Worm (Caenorhabditis elegans) whole organism, L4/young adult: ENCODE results near the gene cyp-13A2.

Source experiments
- W03F9.2 ChIP-seq: fragments of 150-350 bp; optimal IDR thresholded peaks from 2 replicates; lab custom pipeline; 2014; ENCODE audit warnings: missing biosample characterization, missing genetic modification characterization
- dao-5 ChIP-seq: sonication (generic microtip); optimal IDR thresholded peaks from 2 replicates; lab custom pipeline; 2016; ENCODE audit warnings: missing genotype, missing genetic modification characterization, moderate library complexity, missing compliant biosample characterization
- him-1 ChIP-seq: sonication (generic microtip); optimal IDR thresholded peaks from 2 replicates; lab custom pipeline; 2016; ENCODE audit warnings: missing genotype, missing genetic modification reagents, missing genetic modification characterization, missing compliant biosample characterization

cyp-13A2 gene

ce11 chrII:9757651-9758282, 29.7 kb downstream of the cyp-13A2 start, which contains the start of gene shk-1:
TSS of gene shk-1 (plus strand) at chrII:9758232.
- no peak for TF ChIP-seq W03F9.2 (tag; lab: Kevin White, UChicago)
- no peak for TF ChIP-seq dao-5 (tag; lab: Kevin White, UChicago)
- TF ChIP-seq him-1 (tag; lab: Kevin White, UChicago): no peak

ce11 chrII:9755425-9755824, 32.0 kb downstream of the cyp-13A2 start:
- no peak for TF ChIP-seq dao-5 (tag; lab: Kevin White, UChicago)

ce11 chrII:9753730-9754129, 33.7 kb downstream of the cyp-13A2 start, which contains the start of gene ZK1321.1:
TSS of gene ZK1321.1 (plus strand) at chrII:9754030.
- no peak for TF ChIP-seq W03F9.2 (tag; lab: Kevin White, UChicago)
- TF ChIP-seq him-1 (tag; lab: Kevin White, UChicago): no peak
- TF ChIP-seq dao-5 (tag; lab: Kevin White, UChicago): no peak

ce11 chrII:9753056-9753455, 34.4 kb downstream of the cyp-13A2 start, which contains the start of gene Y53C12B.7:
TSS of gene Y53C12B.7 (minus strand) at chrII:9753218.
- TF ChIP-seq dao-5 (tag; lab: Kevin White, UChicago): no peak
- TF ChIP-seq W03F9.2 (tag; lab: Kevin White, UChicago): no peak
- TF ChIP-seq him-1 (tag; lab: Kevin White, UChicago): no peak

DNA sequence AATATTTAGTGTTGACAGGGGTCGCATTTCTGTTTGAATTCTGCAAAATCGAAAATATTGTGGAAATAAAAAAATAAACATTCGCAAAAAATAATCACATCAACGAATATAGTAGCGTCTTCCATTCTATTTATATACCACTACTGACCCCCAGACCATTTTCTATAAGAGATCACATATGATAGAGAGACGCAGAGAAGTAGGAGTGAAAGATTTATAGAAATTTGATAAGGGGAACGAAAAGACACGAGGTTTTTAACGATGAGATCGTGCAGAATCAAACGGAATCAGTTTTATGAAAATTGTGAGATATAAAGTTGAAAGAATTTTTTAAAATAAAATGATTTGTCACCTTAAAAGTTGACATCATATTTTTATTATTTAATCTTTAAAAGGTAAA, 35.2 kb downstream of the cyp-13A2 start:
- no peak for TF ChIP-seq him-1 (tag; lab: Kevin White, UChicago)
- TF ChIP-seq W03F9.2 (tag; lab: Kevin White, UChicago): no peak
- TF ChIP-seq dao-5 (tag; lab: Kevin White, UChicago): no peak

- TF ChIP-seq dao-5 (tag; lab: Kevin White, UChicago) (no peak), W03F9.2 (tag; lab: Kevin White, UChicago) (peak; percentile 85), him-1 (tag; lab: Kevin White, UChicago) (peak; percentile 14)
Observed at ce11 chrII:9746069-9746468, 41.4 kb downstream of the cyp-13A2 start, which contains the start of the genes Y53C12B.1 and nos-3. TSS of gene Y53C12B.1 (minus strand) at chrII:9746078. TSS of gene nos-3 (plus strand) at chrII:9746316.

DNA sequence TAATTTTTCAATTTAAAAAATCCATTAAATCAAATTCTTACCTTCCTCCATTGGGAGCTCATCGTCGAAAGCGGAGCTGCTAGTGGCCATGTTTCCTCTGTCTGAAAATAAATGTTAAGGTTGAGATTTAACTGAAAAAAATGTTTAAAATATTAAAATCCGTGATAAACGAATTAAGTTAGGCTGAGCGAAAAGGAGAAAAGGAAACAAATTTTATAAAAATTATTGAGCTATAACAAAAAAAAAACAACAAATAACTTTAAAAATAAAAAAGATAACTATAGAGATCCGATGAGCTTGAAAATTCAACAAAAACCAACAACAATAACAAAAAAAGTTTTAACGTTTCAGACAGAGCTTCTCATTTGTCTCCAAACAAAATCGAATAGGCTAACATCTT, 44.6 kb downstream of the cyp-13A2 start, which contains the start of gene pno-1:
TSS of gene pno-1 (minus strand) at position 101 of the 400 bp plus-strand sequence.
- TF ChIP-seq W03F9.2 (tag; lab: Kevin White, UChicago): no peak
- no peak for TF ChIP-seq him-1 (tag; lab: Kevin White, UChicago)
- no peak for TF ChIP-seq dao-5 (tag; lab: Kevin White, UChicago)

DNA sequence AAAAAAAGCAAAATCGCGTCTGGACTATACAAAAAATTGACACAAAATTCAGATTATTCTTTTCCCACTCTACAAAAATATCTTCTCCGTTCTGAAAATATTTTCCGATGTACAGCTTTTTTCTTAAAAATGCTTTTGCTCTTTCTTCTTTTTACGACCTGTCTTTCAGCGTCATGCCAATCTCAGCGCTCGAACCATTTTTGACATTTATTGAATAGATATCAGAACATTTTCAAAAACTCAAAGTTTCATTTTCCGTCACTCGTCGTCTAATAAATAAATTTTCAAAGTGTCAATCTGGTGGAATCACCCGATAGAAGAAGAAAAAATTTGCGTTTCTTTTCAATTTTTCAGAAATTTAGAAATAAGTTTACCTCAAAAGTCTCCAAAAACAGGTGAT, 46.0 kb downstream of the cyp-13A2 start:
- TF ChIP-seq W03F9.2 (tag; lab: Kevin White, UChicago) (no peak), him-1 (tag; lab: Kevin White, UChicago) (no peak), dao-5 (tag; lab: Kevin White, UChicago) (no peak)

ce11 chrII:9740552-9740951, 46.9 kb downstream of the cyp-13A2 start:
- TF ChIP-seq W03F9.2 (tag; lab: Kevin White, UChicago): no peak
- no peak for TF ChIP-seq dao-5 (tag; lab: Kevin White, UChicago)
- TF ChIP-seq him-1 (tag; lab: Kevin White, UChicago): no peak

DNA sequence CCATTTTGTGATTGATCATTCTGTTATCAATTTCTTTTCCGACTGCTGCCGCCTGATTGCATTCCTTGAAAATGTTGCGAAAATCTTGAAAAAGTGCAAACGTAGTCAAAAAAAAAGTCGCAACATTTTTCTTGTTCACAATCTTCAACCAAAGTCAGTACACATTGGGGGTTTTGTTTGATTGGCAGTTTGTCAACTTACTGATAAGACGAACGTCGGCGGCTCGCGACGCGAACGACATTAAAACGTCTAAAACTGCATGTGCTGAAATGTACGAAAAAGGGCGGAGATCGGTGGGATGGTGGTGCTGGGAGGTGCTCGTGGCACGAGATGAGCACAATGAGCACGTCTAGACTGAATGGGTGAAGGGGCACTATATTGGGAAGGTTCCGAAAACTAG, 48.6 kb downstream of the cyp-13A2 start:
- TF ChIP-seq him-1 (tag; lab: Kevin White, UChicago) (no peak), W03F9.2 (tag; lab: Kevin White, UChicago) (no peak), dao-5 (tag; lab: Kevin White, UChicago) (no peak)

DNA sequence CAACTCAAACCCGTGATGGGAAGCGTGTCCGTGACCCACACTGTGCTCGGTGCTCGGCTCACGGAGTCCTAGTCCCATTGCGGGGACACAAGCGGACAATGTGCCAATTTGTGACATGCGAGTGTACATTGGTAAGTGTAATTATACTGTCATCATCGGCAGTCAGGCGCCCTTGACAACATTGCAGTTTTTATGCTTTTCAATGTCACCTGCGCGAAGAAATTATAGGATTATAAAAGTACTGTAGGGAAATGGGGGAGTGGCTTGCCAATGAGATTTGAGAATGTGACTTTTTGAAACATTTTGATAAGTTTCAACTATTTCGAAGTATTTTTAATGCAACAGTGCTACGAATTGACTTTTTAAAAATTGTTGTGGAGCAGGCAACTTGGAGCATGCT, 51.6 kb downstream of the cyp-13A2 start:
- TF ChIP-seq W03F9.2 (tag; lab: Kevin White, UChicago) (no peak), him-1 (tag; lab: Kevin White, UChicago) (no peak), dao-5 (tag; lab: Kevin White, UChicago) (no peak)
